Fruit fly (Drosophila melanogaster) S2 (cell line): ENCODE measurements around the gene CG42758.

Experiments
- CG8478 ChIP-seq: fragments of >200 bp; optimal IDR thresholded peaks from 2 replicates; lab custom pipeline; 2018
- CTCF ChIP-seq, 2 experiments: fragments of >200 bp; optimal IDR thresholded peaks; 2 replicates each; lab custom pipeline; 2018

- TF ChIP-seq CG8478 (lab: Kevin White, UChicago) (no peak), CTCF (optimal IDR thresholded peaks at IDR 0.05; lab: Kevin White, UChicago) (no peak)
Measured at dm6 chr3L:14544987-14545943, 22.0 kb upstream of the CG42758 start.
